Worm (Caenorhabditis elegans): ENCODE results near the gene C33D3.5.

Gene C33D3.5

ce11 chrX:10488763-10489162, 2.4 kb upstream of the C33D3.5 start, which contains the start of gene C33D3.4:
Gene C33D3.4, plus strand, starts transcription at chrX:10489063.
- TF ChIP-seq zag-1 (tag; optimal IDR thresholded peaks at IDR 0.05) (no peak), pqm-1 (tag; optimal IDR thresholded peaks at IDR 0.05) (no peak), pha-4 (tag; optimal IDR thresholded peaks at IDR 0.05) (no peak), unc-39 (tag; optimal IDR thresholded peaks at IDR 0.05) (no peak), nhr-28 (tag; optimal IDR thresholded peaks at IDR 0.05) (no peak)

ce11 chrX:10491875-10492523, 855 bp downstream of the C33D3.5 start:
- no peak for TF ChIP-seq R02D3.7 (tag; optimal IDR thresholded peaks at IDR 0.05)
- TF ChIP-seq nhr-67 (tag; optimal IDR thresholded peaks at IDR 0.05): no peak
- no peak for TF ChIP-seq ceh-82 (tag; optimal IDR thresholded peaks at IDR 0.05)
- TF ChIP-seq nhr-25 (tag; optimal IDR thresholded peaks at IDR 0.05): no peak
- no peak for TF ChIP-seq nhr-77 (tag; optimal IDR thresholded peaks at IDR 0.05)
- no peak for TF ChIP-seq lsy-12 (tag; optimal IDR thresholded peaks at IDR 0.05)
- TF ChIP-seq daf-12 (tag; optimal IDR thresholded peaks at IDR 0.05): no peak
- no peak for TF ChIP-seq nhr-76 (tag; optimal IDR thresholded peaks at IDR 0.05)
- TF ChIP-seq skn-1 (tag; optimal IDR thresholded peaks at IDR 0.05): no peak
- TF ChIP-seq fos-1 (tag; optimal IDR thresholded peaks at IDR 0.05): no peak
- no peak for TF ChIP-seq egl-5 (tag; optimal IDR thresholded peaks at IDR 0.05)
- no peak for TF ChIP-seq nhr-12 (tag; optimal IDR thresholded peaks at IDR 0.05)
- TF ChIP-seq eor-1 (tag; optimal IDR thresholded peaks at IDR 0.05): no peak

DNA sequence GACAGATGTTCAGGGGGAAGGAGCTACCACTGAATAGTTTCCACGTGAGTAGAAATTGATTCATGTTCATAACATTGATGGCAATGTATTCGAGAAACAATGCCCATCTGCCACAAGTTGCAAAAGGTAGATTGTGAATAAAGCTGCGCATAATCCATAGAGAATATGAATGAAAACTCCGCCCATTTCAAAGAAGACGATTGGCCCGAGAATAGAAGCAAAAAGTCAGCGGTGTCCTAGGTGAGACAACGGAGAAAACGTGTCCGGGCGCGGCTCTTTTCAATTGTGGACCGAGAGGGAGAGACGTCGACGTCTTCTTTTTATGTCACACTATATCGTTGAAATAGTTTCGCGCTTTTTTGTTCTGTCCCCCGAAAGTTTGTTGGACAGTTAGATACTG, 8.4 kb downstream of the C33D3.5 start, which contains the start of gene vab-3:
Gene vab-3, plus strand, starts transcription at position 301 of the 400 bp plus-strand sequence.
- TF ChIP-seq nfya-1 (tag; optimal IDR thresholded peaks at IDR 0.05; ENCODE audit: insufficient read depth): peak; percentile 12
- no peak for TF ChIP-seq hmg-11 (tag; optimal IDR thresholded peaks at IDR 0.05)

DNA sequence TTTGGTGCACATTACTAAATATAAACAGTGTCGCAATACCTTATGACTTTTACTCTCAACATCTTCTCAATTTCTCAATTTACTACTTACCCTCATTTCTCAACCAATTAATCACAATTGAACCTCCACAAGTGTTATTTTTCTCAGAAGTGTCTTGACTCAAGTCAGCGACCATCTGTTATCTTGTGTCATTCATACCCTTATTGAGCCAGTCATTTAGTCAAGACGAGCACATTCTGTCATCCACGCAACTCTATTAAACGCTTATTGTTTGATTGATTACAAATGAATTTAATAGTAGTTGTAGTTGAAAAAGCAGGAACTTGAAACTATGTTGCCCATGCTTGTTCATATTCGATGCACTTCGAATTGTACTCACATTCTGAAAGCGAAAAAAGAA, 12.2 kb downstream of the C33D3.5 start:
- no peak for TF ChIP-seq nhr-12 (tag; optimal IDR thresholded peaks at IDR 0.05)

DNA sequence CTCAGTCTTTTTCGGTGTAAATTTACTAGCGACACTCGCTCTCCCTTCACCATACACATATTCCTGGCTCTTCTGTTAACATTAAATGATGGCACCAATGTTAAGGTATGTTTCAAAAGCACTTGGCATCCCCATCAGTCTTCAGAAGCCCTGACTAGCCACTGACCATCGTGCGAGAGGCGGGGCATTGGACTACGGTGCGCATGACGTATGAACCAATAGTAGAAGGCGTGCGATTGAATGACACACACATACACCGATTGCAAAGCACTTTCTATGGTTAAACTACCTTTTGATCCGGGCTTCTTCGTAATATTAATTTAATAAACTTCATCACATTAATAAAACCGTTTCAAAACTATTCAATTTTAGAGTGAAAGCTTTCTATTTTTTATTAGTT, 14.0 kb downstream of the C33D3.5 start:
- peak; percentile 95 for TF ChIP-seq nfya-1 (tag; optimal IDR thresholded peaks at IDR 0.05; ENCODE audit: insufficient read depth)
- TF ChIP-seq skn-1 (tag; optimal IDR thresholded peaks at IDR 0.05): no peak
- no peak for TF ChIP-seq elt-3 (tag; optimal IDR thresholded peaks at IDR 0.05)
- no peak for TF ChIP-seq ceh-16 (tag; optimal IDR thresholded peaks at IDR 0.05)
- no peak for TF ChIP-seq eor-1 (tag; optimal IDR thresholded peaks at IDR 0.05)
- no peak for TF ChIP-seq mml-1 (tag; optimal IDR thresholded peaks at IDR 0.05)
- no peak for TF ChIP-seq ceh-82 (tag; optimal IDR thresholded peaks at IDR 0.05)
- no peak for TF ChIP-seq daf-12 (tag; optimal IDR thresholded peaks at IDR 0.05)

DNA sequence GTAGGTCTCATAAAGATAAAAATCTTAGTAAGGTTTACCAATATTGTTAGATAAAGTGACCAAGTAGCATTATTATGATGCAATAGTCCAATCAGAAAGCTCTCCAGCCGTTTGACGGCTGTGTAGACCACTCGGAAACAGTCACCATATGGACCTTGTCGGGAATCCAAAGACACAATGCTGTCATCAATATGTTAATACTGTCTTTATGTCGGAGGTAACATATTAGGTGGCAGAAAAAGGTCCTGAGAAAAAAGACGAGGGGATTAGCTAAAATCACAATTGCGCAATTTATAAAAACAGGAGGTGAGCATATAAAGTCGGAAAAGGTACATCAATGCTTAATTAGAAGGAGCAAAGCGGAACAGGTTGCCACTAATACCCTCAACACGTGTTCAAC, 16.8 kb downstream of the C33D3.5 start:
- no peak for TF ChIP-seq ztf-11 (tag; optimal IDR thresholded peaks at IDR 0.05)
- no peak for TF ChIP-seq nhr-237 (tag; optimal IDR thresholded peaks at IDR 0.05)
- no peak for TF ChIP-seq elt-3 (tag; optimal IDR thresholded peaks at IDR 0.05)
- TF ChIP-seq hmg-11 (tag; optimal IDR thresholded peaks at IDR 0.05): no peak
- TF ChIP-seq lin-39 (tag; optimal IDR thresholded peaks at IDR 0.05): no peak
- TF ChIP-seq nhr-67 (tag; optimal IDR thresholded peaks at IDR 0.05): no peak

- TF ChIP-seq pqm-1 (tag; optimal IDR thresholded peaks at IDR 0.05) (no peak), ceh-16 (tag; optimal IDR thresholded peaks at IDR 0.05) (no peak), nhr-77 (tag; optimal IDR thresholded peaks at IDR 0.05) (no peak), daf-12 (tag; optimal IDR thresholded peaks at IDR 0.05) (no peak)
These were observed 22.9 kb downstream of the C33D3.5 start for ce11 chrX:10514056-10514455.

- TF ChIP-seq nfya-1 (tag; optimal IDR thresholded peaks at IDR 0.05; ENCODE audit: insufficient read depth) (peak; percentile 82), nhr-25 (tag; optimal IDR thresholded peaks at IDR 0.05) (no peak)
These were observed 23.7 kb downstream of the C33D3.5 start for ce11 chrX:10514834-10515233.
